Worm (Caenorhabditis elegans): ENCODE results near the gene F53B3.6.

DNA sequence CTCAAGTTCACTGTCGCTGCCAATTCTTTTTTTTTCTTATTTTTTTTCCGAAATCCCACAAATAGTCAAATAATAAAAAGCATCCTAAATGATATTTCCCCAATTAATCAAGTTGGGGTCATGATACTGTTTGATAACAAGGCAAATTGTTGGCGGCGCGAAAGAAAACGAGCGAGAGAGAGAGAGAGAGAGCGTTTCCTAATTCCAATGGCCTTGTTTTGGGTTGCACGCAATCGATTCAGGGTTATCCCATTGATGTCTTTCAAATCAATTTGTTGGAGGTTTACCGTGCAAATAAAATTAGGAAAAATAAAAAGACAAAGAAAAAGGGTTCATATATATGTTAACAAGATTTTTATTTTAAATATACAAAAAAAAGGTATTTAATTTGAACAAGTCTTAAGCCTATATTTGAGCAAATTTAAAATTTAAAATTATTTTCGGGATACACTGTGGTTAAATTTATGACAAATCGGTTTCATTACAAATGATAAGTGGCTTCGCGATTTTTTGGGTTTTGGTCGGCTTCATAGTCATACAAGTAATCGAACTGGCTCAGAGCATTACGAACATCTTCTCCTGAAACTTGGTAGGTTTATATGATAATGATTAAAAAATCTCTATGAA, 1.7 kb downstream of the F53B3.6 start:
- TF ChIP-seq mdl-1 (tag; optimal IDR thresholded peaks at IDR 0.05) (no peak), lir-3 (tag; optimal IDR thresholded peaks at IDR 0.05) (no peak), fkh-10 (GFP tag; optimal IDR thresholded peaks at IDR 0.05) (no peak)
